Fruit fly (Drosophila melanogaster) whole organism, pupa: ENCODE measurements around the gene hng3.

Source experiments
- CG10348 ChIP-seq: fragments of 200-800 bp; sonication (Bioruptor generic); IDR thresholded peaks from 2 replicates; pipeline ENCODE4 v1.3.6; 2022; ENCODE audit warnings: missing biosample characterization, missing genetic modification characterization
- CG12605 ChIP-seq: fragments of 200-800 bp; sonication (Bioruptor generic); IDR thresholded peaks from 2 replicates; pipeline ENCODE4 v1.3.6; 2022; ENCODE audit warnings: missing biosample characterization, missing genetic modification characterization
- CG13204 ChIP-seq: fragments of 200-800 bp; sonication (Bioruptor generic); optimal IDR thresholded peaks from 2 replicates; lab custom pipeline; 2018; ENCODE audit warnings: missing biosample characterization, mild to moderate bottlenecking, missing genetic modification characterization, moderate library complexity
- CG14655 ChIP-seq: fragments of 200-800 bp; sonication (Bioruptor generic); optimal IDR thresholded peaks from 3 replicates; lab custom pipeline; 2017; ENCODE audit warnings: mild to moderate bottlenecking, missing biosample characterization, missing genetic modification reagents, missing genetic modification characterization
- CG15710 ChIP-seq: fragments of 200-800 bp; sonication (Bioruptor generic); optimal IDR thresholded peaks from 2 replicates; lab custom pipeline; 2018; ENCODE audit warnings: missing biosample characterization, mild to moderate bottlenecking, missing genetic modification characterization, moderate library complexity
- CG17806 ChIP-seq: fragments of 200-800 bp; sonication (Bioruptor generic); optimal IDR thresholded peaks from 2 replicates; lab custom pipeline; 2018; ENCODE audit warnings: missing biosample characterization, mild to moderate bottlenecking, missing genetic modification characterization, moderate library complexity
- CG32121 ChIP-seq: fragments of 200-800 bp; sonication (Bioruptor generic); IDR thresholded peaks from 2 replicates; pipeline ENCODE4 v1.3.6; 2022; ENCODE audit warnings: missing biosample characterization, missing genetic modification characterization
- CG34367 ChIP-seq: fragments of 200-800 bp; sonication (Bioruptor generic); optimal IDR thresholded peaks from 2 replicates; lab custom pipeline; 2018; ENCODE audit warnings: missing biosample characterization, mild to moderate bottlenecking, missing genetic modification characterization
- CG4496 ChIP-seq: fragments of 200-800 bp; sonication (Bioruptor generic); IDR thresholded peaks from 3 replicates; pipeline ENCODE4 v1.3.6; 2022; ENCODE audit warnings: missing biosample characterization, missing genetic modification characterization
- CG8159 ChIP-seq: fragments of 200-800 bp; sonication (Bioruptor generic); optimal IDR thresholded peaks from 3 replicates; lab custom pipeline; 2018; ENCODE audit warnings: missing biosample characterization, mild to moderate bottlenecking, missing genetic modification characterization, moderate library complexity
- CG8301 ChIP-seq: fragments of 200-800 bp; sonication (Bioruptor generic); optimal IDR thresholded peaks from 2 replicates; lab custom pipeline; 2018; ENCODE audit warnings: missing biosample characterization, mild to moderate bottlenecking, missing genetic modification characterization
- CG9948 ChIP-seq: fragments of 200-800 bp; sonication (Bioruptor generic); optimal IDR thresholded peaks from 2 replicates; lab custom pipeline; 2018; ENCODE audit warnings: missing biosample characterization, mild to moderate bottlenecking, missing genetic modification characterization, moderate library complexity
- D1 ChIP-seq: fragments of 200-800 bp; sonication (Bioruptor generic); optimal IDR thresholded peaks from 2 replicates; lab custom pipeline; 2018; ENCODE audit warnings: missing biosample characterization, mild to moderate bottlenecking, missing genetic modification characterization, moderate library complexity
- EcR ChIP-seq: fragments of 200-800 bp; sonication (Bioruptor generic); optimal IDR thresholded peaks from 3 replicates; lab custom pipeline; 2019; ENCODE audit warnings: missing biosample characterization, missing genetic modification characterization, mild to moderate bottlenecking, moderate library complexity, missing genetic modification reagents
- Ets98B ChIP-seq: fragments of 200-800 bp; sonication (Bioruptor generic); IDR thresholded peaks from 2 replicates; pipeline ENCODE4 v1.3.6; 2022; ENCODE audit warnings: missing biosample characterization, missing genetic modification characterization
- Pif1A ChIP-seq: fragments of 200-800 bp; sonication (Bioruptor generic); optimal IDR thresholded peaks from 3 replicates; lab custom pipeline; 2016; ENCODE audit warnings: missing biosample characterization, missing genetic modification characterization
- Pif1B ChIP-seq: fragments of 200-800 bp; sonication (Bioruptor generic); optimal IDR thresholded peaks from 3 replicates; lab custom pipeline; 2016; ENCODE audit warnings: missing biosample characterization, missing genetic modification characterization
- Snoo ChIP-seq: fragments of 200-800 bp; sonication (Bioruptor generic); optimal IDR thresholded peaks from 3 replicates; lab custom pipeline; 2017; ENCODE audit warnings: missing biosample characterization, mild to moderate bottlenecking, missing genetic modification characterization, inconsistent platforms
- fd96Ca ChIP-seq: fragments of 200-800 bp; sonication (Bioruptor generic); IDR thresholded peaks from 3 replicates; pipeline ENCODE4 v1.3.6; 2022; ENCODE audit warnings: missing biosample characterization, missing genetic modification characterization
- gl ChIP-seq: fragments of 200-800 bp; sonication (Bioruptor generic); optimal IDR thresholded peaks from 2 replicates; lab custom pipeline; 2018; ENCODE audit warnings: missing biosample characterization, mild to moderate bottlenecking, missing genetic modification characterization
- rn ChIP-seq: fragments of 200-800 bp; sonication (Bioruptor generic); IDR thresholded peaks from 2 replicates; pipeline ENCODE4 v1.3.6; 2022; ENCODE audit warnings: missing biosample characterization, missing genetic modification characterization

Gene hng3

dm6 chr3L:707992-708489, 47.2 kb downstream of the hng3 start, which contains the start of gene CG13895:
TSS of gene CG13895 (minus strand) at chr3L:708205.
- 0 out of 3 replicates have a peak, but pooled peaks have one; percentile 42 for TF ChIP-seq CG4496 (GFP tag; lab: Robert Waterston, UW)
- peak; percentile 20 for TF ChIP-seq EcR (GFP tag; lab: Kevin White, UChicago)
- no peak for TF ChIP-seq CG12605 (GFP tag; lab: Robert Waterston, UW)
- TF ChIP-seq CG10348 (GFP tag; lab: Robert Waterston, UW), result no peak

- TF ChIP-seq CG8301 (tag; lab: Kevin White, UChicago) (peak; percentile 40), rn (GFP tag; lab: Robert Waterston, UW) (0 out of 2 replicates have a peak, but pooled peaks have one; percentile 39), CG15710 (tag; lab: Kevin White, UChicago) (peak; percentile 63), fd96Ca (GFP tag; lab: Robert Waterston, UW) (peak; percentile 45; the same call in 1 of the 3 replicates), CG4496 (GFP tag; lab: Robert Waterston, UW) (peak; percentile 70; the same call in 2 of the 3 replicates), Pif1B (GFP tag; lab: Kevin White, UChicago) (no peak), CG13204 (GFP tag; lab: Kevin White, UChicago) (no peak), CG10348 (GFP tag; lab: Robert Waterston, UW) (no peak), CG14655 (GFP tag; lab: Kevin White, UChicago) (peak; percentile 53), CG17806 (peak; percentile 64), Ets98B (peak; percentile 49), D1 (tag; lab: Kevin White, UChicago) (no peak), CG34367 (tag; lab: Kevin White, UChicago) (peak; percentile 50), EcR (GFP tag; lab: Kevin White, UChicago) (no peak), gl (no peak), Pif1A (GFP tag; lab: Kevin White, UChicago) (peak; percentile 42), CG12605 (GFP tag; lab: Robert Waterston, UW) (peak; percentile 49), CG8159 (tag; lab: Kevin White, UChicago) (peak; percentile 72), CG9948 (peak; percentile 47), CG32121 (GFP tag; lab: Robert Waterston, UW) (peak; percentile 47; the same call in 1 of the 2 replicates), Snoo (peak; percentile 30)
- TF ChIP-seq, all 21 proteins: peak for 15
Observed at dm6 chr3L:704661-705543, 50.4 kb downstream of the hng3 start.

dm6 chr3L:703160-703793, 52.0 kb downstream of the hng3 start:
- TF ChIP-seq EcR (GFP tag; lab: Kevin White, UChicago), result peak; percentile 12
- no peak for TF ChIP-seq gl
- TF ChIP-seq, all 21 proteins: peak for 1

- TF ChIP-seq CG4496 (GFP tag; lab: Robert Waterston, UW), result 0 out of 3 replicates have a peak, but pooled peaks have one; percentile 9
- TF ChIP-seq EcR (GFP tag; lab: Kevin White, UChicago), result peak; percentile 73
- TF ChIP-seq gl, result no peak
Observed at dm6 chr3L:701798-702635, 53.3 kb downstream of the hng3 start.

dm6 chr3L:700160-700917, 55.0 kb downstream of the hng3 start:
- TF ChIP-seq CG4496 (GFP tag; lab: Robert Waterston, UW) (peak; percentile 57; the same call in 2 of the 3 replicates), CG14655 (GFP tag; lab: Kevin White, UChicago) (peak; percentile 46), fd96Ca (GFP tag; lab: Robert Waterston, UW) (0 out of 3 replicates have a peak, but pooled peaks have one; percentile 12), CG12605 (GFP tag; lab: Robert Waterston, UW) (peak; percentile 58), CG8301 (tag; lab: Kevin White, UChicago) (peak; percentile 45), CG9948 (peak; percentile 26), EcR (GFP tag; lab: Kevin White, UChicago) (no peak), Ets98B (peak; percentile 59), Pif1A (GFP tag; lab: Kevin White, UChicago) (peak; percentile 62), CG8159 (tag; lab: Kevin White, UChicago) (peak; percentile 91), Pif1B (GFP tag; lab: Kevin White, UChicago) (peak; percentile 23), CG15710 (tag; lab: Kevin White, UChicago) (no peak), CG34367 (tag; lab: Kevin White, UChicago) (peak; percentile 6), D1 (tag; lab: Kevin White, UChicago) (no peak), rn (GFP tag; lab: Robert Waterston, UW) (no peak), CG17806 (peak; percentile 38), CG32121 (GFP tag; lab: Robert Waterston, UW) (peak; percentile 25; the same call in 1 of the 2 replicates)
